Worm (Caenorhabditis elegans) whole organism, L1 larva: ENCODE results near the gene B0432.11.

Experiments
- C16A3.4 ChIP-seq: fragments of 150-350 bp; optimal IDR thresholded peaks from 2 replicates; lab custom pipeline; 2014; ENCODE audit warnings: missing biosample characterization, missing genetic modification characterization
- C34B4.2 ChIP-seq: sonication (generic microtip); optimal IDR thresholded peaks from 2 replicates; lab custom pipeline; 2017; ENCODE audit warnings: mild to moderate bottlenecking, missing genetic modification characterization, missing compliant biosample characterization
- F16B12.6 ChIP-seq: fragments of 150-350 bp; optimal IDR thresholded peaks from 2 replicates; lab custom pipeline; 2014; ENCODE audit warnings: missing biosample characterization, missing genetic modification characterization
- alr-1 ChIP-seq: fragments of 200-800 bp; sonication (Bioruptor generic); optimal IDR thresholded peaks from 2 replicates; lab custom pipeline; 2018; ENCODE audit warnings: borderline replicate concordance, mild to moderate bottlenecking, missing genetic modification characterization, missing compliant biosample characterization
- ama-1 ChIP-seq: fragments of 150-350 bp; optimal IDR thresholded peaks from 2 replicates; lab custom pipeline; 2014
- blmp-1 ChIP-seq: fragments of 150-350 bp; optimal IDR thresholded peaks from 2 replicates; lab custom pipeline; 2014; ENCODE audit warnings: missing biosample characterization, missing genetic modification characterization
- ceh-90 ChIP-seq: sonication (generic microtip); optimal IDR thresholded peaks from 2 replicates; lab custom pipeline; 2016; ENCODE audit warnings: missing genetic modification characterization, missing compliant biosample characterization
- ces-1 ChIP-seq: fragments of 150-350 bp; optimal IDR thresholded peaks from 2 replicates; lab custom pipeline; 2014; ENCODE audit warnings: missing biosample characterization, missing genetic modification reagents, missing genetic modification characterization
- dsc-1 ChIP-seq: sonication (generic microtip); optimal IDR thresholded peaks from 2 replicates; lab custom pipeline; 2016; ENCODE audit warnings: mild to moderate bottlenecking, missing genetic modification characterization, missing compliant biosample characterization
- efl-1 ChIP-seq, 4 experiments: fragments of 150-350 bp; optimal IDR thresholded peaks in 3 of 4; peaks in 1 of 4; 1 replicate in 1 of 4; 2 replicates in 3 of 4; lab custom pipeline; 2014; ENCODE audit warnings: missing biosample characterization in 2 of 4, missing genetic modification characterization in 2 of 4, missing genetic modification reagents in 2 of 4
- efl-3 ChIP-seq: fragments of 200-800 bp; sonication (Bioruptor generic); optimal IDR thresholded peaks from 2 replicates; lab custom pipeline; 2018; ENCODE audit warnings: mild to moderate bottlenecking, missing genetic modification characterization, missing compliant biosample characterization
- egl-27 ChIP-seq, 2 experiments: fragments of 150-350 bp in 1 of 2; sonication (generic microtip); optimal IDR thresholded peaks; 3 replicates each; lab custom pipeline; 2017 to 2018; ENCODE audit warnings: missing biosample characterization in 2 of 2, missing genetic modification characterization in 2 of 2, missing genetic modification reagents in 2 of 2
- elt-2 ChIP-seq: sonication (generic microtip); optimal IDR thresholded peaks from 2 replicates; lab custom pipeline; 2016; ENCODE audit warnings: missing genetic modification characterization, mild to moderate bottlenecking, inconsistent platforms, missing compliant biosample characterization, missing genetic modification reagents
- elt-3 ChIP-seq, 6 experiments: fragments of 150-350 bp in 1 of 6; sonication (generic microtip); optimal IDR thresholded peaks; 2 replicates each; lab custom pipeline; 2017 to 2018; ENCODE audit warnings: missing biosample characterization in 6 of 6, missing genetic modification characterization in 6 of 6, inconsistent platforms in 1 of 6
- fkh-10 ChIP-seq: sonication (generic microtip); optimal IDR thresholded peaks from 2 replicates; lab custom pipeline; 2017; ENCODE audit warnings: missing biosample characterization, missing genetic modification reagents, missing genetic modification characterization
- hlh-17 ChIP-seq: fragments of 200-800 bp; sonication (Bioruptor generic); optimal IDR thresholded peaks from 2 replicates; lab custom pipeline; 2018; ENCODE audit warnings: missing genetic modification characterization, mild to moderate bottlenecking, missing compliant biosample characterization, moderate library complexity, borderline replicate concordance
- hlh-4 ChIP-seq: sonication (generic microtip); optimal IDR thresholded peaks from 2 replicates; lab custom pipeline; 2016; ENCODE audit warnings: mild to moderate bottlenecking, missing genetic modification characterization, missing compliant biosample characterization
- hpl-2 ChIP-seq: fragments of 150-350 bp; optimal IDR thresholded peaks from 2 replicates; lab custom pipeline; 2014; ENCODE audit warnings: missing biosample characterization, missing genetic modification reagents, missing genetic modification characterization
- irx-1 ChIP-seq: sonication (generic microtip); optimal IDR thresholded peaks from 2 replicates; lab custom pipeline; 2016; ENCODE audit warnings: missing genetic modification characterization, missing compliant biosample characterization
- lin-14 ChIP-seq: fragments of 200-800 bp; sonication (Bioruptor generic); optimal IDR thresholded peaks from 2 replicates; lab custom pipeline; 2018; ENCODE audit warnings: mild to moderate bottlenecking, missing genetic modification characterization, moderate library complexity, missing compliant biosample characterization
- lir-3 ChIP-seq: sonication (generic microtip); optimal IDR thresholded peaks from 2 replicates; lab custom pipeline; 2016; ENCODE audit warnings: mild to moderate bottlenecking, missing genetic modification characterization, moderate library complexity, missing compliant biosample characterization; ENCODE audit not compliant: poor library complexity
- lsy-2 ChIP-seq, 2 experiments: fragments of 150-350 bp; optimal IDR thresholded peaks; 2 replicates each; lab custom pipeline; 2014; ENCODE audit warnings: missing biosample characterization in 2 of 2, missing genetic modification characterization in 2 of 2
- mdl-1 ChIP-seq, 2 experiments: fragments of 150-350 bp; optimal IDR thresholded peaks; 2 replicates each; lab custom pipeline; 2014 to 2017; ENCODE audit warnings: missing biosample characterization in 2 of 2, missing genetic modification characterization in 2 of 2, inconsistent platforms in 1 of 2
- mep-1 ChIP-seq: fragments of 150-350 bp; optimal IDR thresholded peaks from 2 replicates; lab custom pipeline; 2014; ENCODE audit warnings: missing biosample characterization, missing genetic modification characterization
- nhr-11 ChIP-seq: fragments of 150-350 bp; optimal IDR thresholded peaks from 2 replicates; lab custom pipeline; 2014; ENCODE audit warnings: missing biosample characterization, missing genetic modification characterization
- nhr-12 ChIP-seq: sonication (generic microtip); optimal IDR thresholded peaks from 2 replicates; lab custom pipeline; 2017; ENCODE audit warnings: missing biosample characterization, missing genetic modification characterization
- nhr-237 ChIP-seq: fragments of 150-350 bp; optimal IDR thresholded peaks from 2 replicates; lab custom pipeline; 2014; ENCODE audit warnings: missing biosample characterization, missing genetic modification characterization
- nhr-47 ChIP-seq: sonication (generic microtip); optimal IDR thresholded peaks from 2 replicates; lab custom pipeline; 2016; ENCODE audit warnings: mild to moderate bottlenecking, missing genetic modification characterization, moderate library complexity, missing compliant biosample characterization
- nhr-71 ChIP-seq: sonication (generic microtip); optimal IDR thresholded peaks from 2 replicates; lab custom pipeline; 2016; ENCODE audit warnings: mild to moderate bottlenecking, missing genetic modification characterization, moderate library complexity, missing compliant biosample characterization
- nhr-77 ChIP-seq: fragments of 150-350 bp; optimal IDR thresholded peaks from 2 replicates; lab custom pipeline; 2014; ENCODE audit warnings: missing biosample characterization, missing genetic modification characterization
- nhr-84 ChIP-seq: sonication (generic microtip); optimal IDR thresholded peaks from 2 replicates; lab custom pipeline; 2017; ENCODE audit warnings: missing biosample characterization, missing genetic modification characterization
- nhr-85 ChIP-seq: sonication (generic microtip); peaks from one replicate; lab custom pipeline; 2016; ENCODE audit warnings: missing genetic modification characterization, inconsistent platforms, missing compliant biosample characterization
- nhr-90 ChIP-seq: sonication (generic microtip); optimal IDR thresholded peaks from 2 replicates; lab custom pipeline; 2016; ENCODE audit warnings: mild to moderate bottlenecking, missing genetic modification characterization, missing compliant biosample characterization; ENCODE audit not compliant: poor library complexity
- pax-3 ChIP-seq: fragments of 200-800 bp; sonication (Bioruptor generic); optimal IDR thresholded peaks from 2 replicates; lab custom pipeline; 2018; ENCODE audit warnings: mild to moderate bottlenecking, missing genetic modification characterization, moderate library complexity, missing compliant biosample characterization
- rnt-1 ChIP-seq: sonication (generic microtip); optimal IDR thresholded peaks from 2 replicates; lab custom pipeline; 2016; ENCODE audit warnings: mild to moderate bottlenecking, missing genetic modification characterization, moderate library complexity, missing compliant biosample characterization
- skn-1 ChIP-seq: fragments of 150-350 bp; optimal IDR thresholded peaks from 2 replicates; lab custom pipeline; 2014; ENCODE audit warnings: missing biosample characterization, missing genetic modification characterization
- snu-23 ChIP-seq: sonication (generic microtip); optimal IDR thresholded peaks from 2 replicates; lab custom pipeline; 2016; ENCODE audit warnings: missing genetic modification characterization, missing compliant biosample characterization
- sox-4 ChIP-seq: sonication (generic microtip); optimal IDR thresholded peaks from 2 replicates; lab custom pipeline; 2016; ENCODE audit warnings: missing genetic modification characterization, missing compliant biosample characterization
- sptf-1 ChIP-seq: fragments of 150-350 bp; optimal IDR thresholded peaks from 2 replicates; lab custom pipeline; 2014; ENCODE audit warnings: missing biosample characterization, missing genetic modification characterization
- swsn-7 ChIP-seq: sonication (generic microtip); optimal IDR thresholded peaks from 2 replicates; lab custom pipeline; 2016; ENCODE audit warnings: missing genetic modification characterization, missing compliant biosample characterization
- tbx-2 ChIP-seq: sonication (generic microtip); optimal IDR thresholded peaks from 2 replicates; lab custom pipeline; 2016; ENCODE audit warnings: missing genetic modification characterization, missing compliant biosample characterization
- unc-130 ChIP-seq: fragments of 150-350 bp; optimal IDR thresholded peaks from 2 replicates; lab custom pipeline; 2017; ENCODE audit warnings: missing biosample characterization, missing genetic modification characterization, inconsistent platforms
- unc-98 ChIP-seq: fragments of 200-800 bp; sonication (Bioruptor generic); IDR thresholded peaks from 2 replicates; pipeline ENCODE4 v1.3.6; 2022; ENCODE audit warnings: missing genetic modification characterization, missing compliant biosample characterization
- zip-4 ChIP-seq: fragments of 200-800 bp; sonication (Bioruptor generic); optimal IDR thresholded peaks from 2 replicates; lab custom pipeline; 2018; ENCODE audit warnings: mild to moderate bottlenecking, missing genetic modification characterization, moderate library complexity, missing compliant biosample characterization
- ztf-4 ChIP-seq: fragments of 150-350 bp; optimal IDR thresholded peaks from 2 replicates; lab custom pipeline; 2014; ENCODE audit warnings: missing biosample characterization, missing genetic modification characterization

Gene B0432.11

DNA sequence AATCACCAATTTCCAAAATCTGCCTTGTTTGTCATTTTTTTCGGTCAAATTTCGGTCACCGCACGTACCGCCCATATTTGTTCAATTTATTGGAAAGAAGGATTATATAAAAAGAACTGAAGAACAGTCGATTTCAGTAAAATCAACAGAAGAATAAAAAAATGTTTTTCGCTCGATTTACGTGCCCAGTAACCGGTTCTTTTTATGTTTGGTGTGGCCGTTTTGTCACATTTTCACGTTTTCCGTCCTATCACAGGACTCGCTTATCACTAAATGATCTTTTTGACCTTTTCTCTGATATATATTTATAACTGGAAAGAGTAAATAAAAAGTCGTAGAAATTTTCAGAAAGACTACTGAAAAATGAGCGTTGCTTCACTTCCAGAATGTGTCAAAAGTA, 25.0 kb upstream of the B0432.11 start, which contains the start of gene far-7 (continued):
- no peak for TF ChIP-seq lir-3 (tag; lab: Kevin White, UChicago)
- peak; percentile 7 for TF ChIP-seq tbx-2
- no peak for TF ChIP-seq hlh-17 (GFP tag; lab: Kevin White, UChicago)
- TF ChIP-seq ama-1 (lab: Kevin White, UChicago) = peak; percentile 53
- no peak for TF ChIP-seq unc-98
- peak in 1 of 2 experiments; percentile 35 for TF ChIP-seq mdl-1 (tag; optimal IDR thresholded peaks at IDR 0.05; lab: Kevin White, UChicago)
- TF ChIP-seq mep-1 (tag; lab: Kevin White, UChicago) = no peak
- peak; percentile 57 for TF ChIP-seq snu-23 (GFP tag; lab: Kevin White, UChicago)
- no peak for TF ChIP-seq F16B12.6 (tag; lab: Kevin White, UChicago)
- TF ChIP-seq pax-3 (tag; lab: Kevin White, UChicago) = no peak
- TF ChIP-seq nhr-77 (tag; lab: Kevin White, UChicago) = no peak
- peak; percentile 58 for TF ChIP-seq lin-14
- TF ChIP-seq skn-1 (tag; lab: Kevin White, UChicago) = no peak
- TF ChIP-seq dsc-1 = no peak
- no peak for TF ChIP-seq alr-1 (tag; lab: Kevin White, UChicago)
- TF ChIP-seq ztf-4 (tag; lab: Kevin White, UChicago) = no peak
- TF ChIP-seq nhr-71 = peak; percentile 15
- no peak for TF ChIP-seq unc-130
- TF ChIP-seq ces-1 (GFP tag; lab: Kevin White, UChicago) = no peak
- TF ChIP-seq hlh-4 (tag; lab: Kevin White, UChicago) = no peak
- TF ChIP-seq nhr-47 (tag; lab: Kevin White, UChicago) = no peak
- TF ChIP-seq hpl-2 (GFP tag; lab: Kevin White, UChicago) = no peak
- no peak for TF ChIP-seq fkh-10 (GFP tag; lab: Kevin White, UChicago)
- TF ChIP-seq blmp-1 = peak; percentile 47

DNA sequence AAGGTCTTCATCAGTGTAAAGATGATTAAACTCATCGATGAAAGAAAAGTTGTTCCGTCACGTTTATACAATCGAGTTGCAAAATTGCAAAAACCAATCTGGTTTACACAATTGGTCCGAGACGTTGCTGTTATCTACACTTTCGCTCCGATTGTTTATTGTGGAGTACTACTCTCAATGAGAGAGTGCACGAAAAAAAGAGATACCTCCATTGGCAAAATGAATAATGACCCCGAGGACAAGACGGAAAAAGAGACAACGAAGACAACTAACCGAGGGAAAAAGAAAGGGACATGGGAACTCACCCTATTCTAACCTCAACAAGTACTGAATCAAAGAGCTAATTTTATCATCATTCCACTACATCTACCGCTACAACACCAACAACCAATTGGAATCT, 19.0 kb upstream of the B0432.11 start:
- peak in 1 of 2 experiments; percentile 1 for TF ChIP-seq efl-1 (optimal IDR thresholded peaks at IDR 0.05; lab: Kevin White, UChicago)
- TF ChIP-seq efl-1 (GFP tag; optimal IDR thresholded peaks at IDR 0.05 in 1 of 2; lab: Kevin White, UChicago) = no peak
- TF ChIP-seq blmp-1 = peak; percentile 78
- TF ChIP-seq pax-3 (tag; lab: Kevin White, UChicago) = no peak
- TF ChIP-seq C34B4.2 (tag; lab: Kevin White, UChicago) = no peak
- TF ChIP-seq egl-27 (tag; optimal IDR thresholded peaks at IDR 0.05; lab: Kevin White, UChicago) = no peak
- TF ChIP-seq sptf-1 = no peak
- TF ChIP-seq nhr-90 (tag; lab: Kevin White, UChicago) = no peak
- peak; percentile 4 for TF ChIP-seq dsc-1
- TF ChIP-seq nhr-237 (tag; lab: Kevin White, UChicago) = no peak
- TF ChIP-seq nhr-85 (tag; lab: Kevin White, UChicago) = peak; percentile 53
- TF ChIP-seq efl-3 = no peak
- TF ChIP-seq nhr-12 (tag; lab: Kevin White, UChicago) = no peak
- TF ChIP-seq nhr-71 = peak; percentile 10
- no peak for TF ChIP-seq nhr-11
- TF ChIP-seq swsn-7 (tag; lab: Kevin White, UChicago) = no peak
- TF ChIP-seq lin-14 = peak; percentile 76
- peak; percentile 14 for TF ChIP-seq snu-23 (GFP tag; lab: Kevin White, UChicago)
- TF ChIP-seq elt-3 (tag; optimal IDR thresholded peaks at IDR 0.05; lab: Kevin White, UChicago) = no peak
- TF ChIP-seq skn-1 (tag; lab: Kevin White, UChicago) = no peak
- TF ChIP-seq lir-3 (tag; lab: Kevin White, UChicago) = no peak
- TF ChIP-seq irx-1 (tag; lab: Kevin White, UChicago) = no peak
- no peak for TF ChIP-seq alr-1 (tag; lab: Kevin White, UChicago)
- TF ChIP-seq rnt-1 (tag; lab: Kevin White, UChicago) = peak; percentile 41
- no peak for TF ChIP-seq sox-4 (tag; lab: Kevin White, UChicago)
- TF ChIP-seq nhr-84 (tag; lab: Kevin White, UChicago) = no peak
- TF ChIP-seq elt-2 (tag; lab: Kevin White, UChicago) = peak; percentile 57
- TF ChIP-seq zip-4 (GFP tag; lab: Kevin White, UChicago) = no peak
- TF ChIP-seq C16A3.4 = no peak
- no peak for TF ChIP-seq F16B12.6 (tag; lab: Kevin White, UChicago)
- TF ChIP-seq lsy-2 (tag; optimal IDR thresholded peaks at IDR 0.05; lab: Kevin White, UChicago) = peak in 1 of 2 experiments; percentile 29
- no peak for TF ChIP-seq ceh-90
- TF ChIP-seq unc-98 = no peak
- TF ChIP-seq, all 84 proteins: peak for 10
